Worm (Caenorhabditis elegans) whole organism, L1 larva: ENCODE measurements around the gene F57G12.1.

Experiments used
- C16A3.4 ChIP-seq: fragments of 150-350 bp; optimal IDR thresholded peaks from 2 replicates; lab custom pipeline; 2014; ENCODE audit warnings: missing biosample characterization, missing genetic modification characterization
- aha-1 ChIP-seq: fragments of 150-350 bp; optimal IDR thresholded peaks from 2 replicates; lab custom pipeline; 2014; ENCODE audit warnings: missing biosample characterization, missing genetic modification characterization
- alr-1 ChIP-seq: fragments of 200-800 bp; sonication (Bioruptor generic); optimal IDR thresholded peaks from 2 replicates; lab custom pipeline; 2018; ENCODE audit warnings: borderline replicate concordance, mild to moderate bottlenecking, missing genetic modification characterization, missing compliant biosample characterization
- aly-2 ChIP-seq: fragments of 150-350 bp; optimal IDR thresholded peaks from 2 replicates; lab custom pipeline; 2014; ENCODE audit warnings: missing biosample characterization, missing genetic modification characterization
- ama-1 ChIP-seq: fragments of 150-350 bp; optimal IDR thresholded peaks from 2 replicates; lab custom pipeline; 2014
- blmp-1 ChIP-seq: fragments of 150-350 bp; optimal IDR thresholded peaks from 2 replicates; lab custom pipeline; 2014; ENCODE audit warnings: missing biosample characterization, missing genetic modification characterization
- ceh-90 ChIP-seq: sonication (generic microtip); optimal IDR thresholded peaks from 2 replicates; lab custom pipeline; 2016; ENCODE audit warnings: missing genetic modification characterization, missing compliant biosample characterization
- dpl-1 ChIP-seq, 3 experiments: fragments of 150-350 bp in 2 of 3; sonication (generic microtip) in 1 of 3; optimal IDR thresholded peaks; 2 replicates each; lab custom pipeline; 2014 to 2017; ENCODE audit warnings: missing biosample characterization in 3 of 3, missing genetic modification characterization in 3 of 3, missing genetic modification reagents in 3 of 3
- dsc-1 ChIP-seq: sonication (generic microtip); optimal IDR thresholded peaks from 2 replicates; lab custom pipeline; 2016; ENCODE audit warnings: mild to moderate bottlenecking, missing genetic modification characterization, missing compliant biosample characterization
- efl-1 ChIP-seq, 4 experiments: fragments of 150-350 bp; optimal IDR thresholded peaks in 3 of 4; peaks in 1 of 4; 1 replicate in 1 of 4; 2 replicates in 3 of 4; lab custom pipeline; 2014; ENCODE audit warnings: missing biosample characterization in 2 of 4, missing genetic modification characterization in 2 of 4, missing genetic modification reagents in 2 of 4
- egl-13 ChIP-seq: sonication (generic microtip); optimal IDR thresholded peaks from 2 replicates; lab custom pipeline; 2016; ENCODE audit warnings: missing genotype, missing genetic modification reagents, missing genetic modification characterization, missing compliant biosample characterization
- elt-2 ChIP-seq: sonication (generic microtip); optimal IDR thresholded peaks from 2 replicates; lab custom pipeline; 2016; ENCODE audit warnings: missing genetic modification characterization, mild to moderate bottlenecking, inconsistent platforms, missing compliant biosample characterization, missing genetic modification reagents
- elt-3 ChIP-seq, 6 experiments: fragments of 150-350 bp in 1 of 6; sonication (generic microtip); optimal IDR thresholded peaks; 2 replicates each; lab custom pipeline; 2017 to 2018; ENCODE audit warnings: missing biosample characterization in 6 of 6, missing genetic modification characterization in 6 of 6, inconsistent platforms in 1 of 6
- fkh-10 ChIP-seq: sonication (generic microtip); optimal IDR thresholded peaks from 2 replicates; lab custom pipeline; 2017; ENCODE audit warnings: missing biosample characterization, missing genetic modification reagents, missing genetic modification characterization
- fkh-8 ChIP-seq: sonication (generic microtip); optimal IDR thresholded peaks from 2 replicates; lab custom pipeline; 2016; ENCODE audit warnings: mild to moderate bottlenecking, missing genetic modification characterization, missing compliant biosample characterization
- hlh-4 ChIP-seq: sonication (generic microtip); optimal IDR thresholded peaks from 2 replicates; lab custom pipeline; 2016; ENCODE audit warnings: mild to moderate bottlenecking, missing genetic modification characterization, missing compliant biosample characterization
- jun-1 ChIP-seq: fragments of 150-350 bp; optimal IDR thresholded peaks from 2 replicates; lab custom pipeline; 2014; ENCODE audit warnings: missing biosample characterization, missing genetic modification reagents, missing genetic modification characterization
- lin-14 ChIP-seq: fragments of 200-800 bp; sonication (Bioruptor generic); optimal IDR thresholded peaks from 2 replicates; lab custom pipeline; 2018; ENCODE audit warnings: mild to moderate bottlenecking, missing genetic modification characterization, moderate library complexity, missing compliant biosample characterization
- lin-35 ChIP-seq, 2 experiments: fragments of 150-350 bp; optimal IDR thresholded peaks; 2 replicates each; lab custom pipeline; 2014; ENCODE audit warnings: missing biosample characterization in 2 of 2, missing genetic modification characterization in 2 of 2, missing genetic modification reagents in 2 of 2
- mdl-1 ChIP-seq, 2 experiments: fragments of 150-350 bp; optimal IDR thresholded peaks; 2 replicates each; lab custom pipeline; 2014 to 2017; ENCODE audit warnings: missing biosample characterization in 2 of 2, missing genetic modification characterization in 2 of 2, inconsistent platforms in 1 of 2
- mep-1 ChIP-seq: fragments of 150-350 bp; optimal IDR thresholded peaks from 2 replicates; lab custom pipeline; 2014; ENCODE audit warnings: missing biosample characterization, missing genetic modification characterization
- nhr-11 ChIP-seq: fragments of 150-350 bp; optimal IDR thresholded peaks from 2 replicates; lab custom pipeline; 2014; ENCODE audit warnings: missing biosample characterization, missing genetic modification characterization
- nhr-237 ChIP-seq: fragments of 150-350 bp; optimal IDR thresholded peaks from 2 replicates; lab custom pipeline; 2014; ENCODE audit warnings: missing biosample characterization, missing genetic modification characterization
- nhr-47 ChIP-seq: sonication (generic microtip); optimal IDR thresholded peaks from 2 replicates; lab custom pipeline; 2016; ENCODE audit warnings: mild to moderate bottlenecking, missing genetic modification characterization, moderate library complexity, missing compliant biosample characterization
- nhr-71 ChIP-seq: sonication (generic microtip); optimal IDR thresholded peaks from 2 replicates; lab custom pipeline; 2016; ENCODE audit warnings: mild to moderate bottlenecking, missing genetic modification characterization, moderate library complexity, missing compliant biosample characterization
- nhr-84 ChIP-seq: sonication (generic microtip); optimal IDR thresholded peaks from 2 replicates; lab custom pipeline; 2017; ENCODE audit warnings: missing biosample characterization, missing genetic modification characterization
- nhr-90 ChIP-seq: sonication (generic microtip); optimal IDR thresholded peaks from 2 replicates; lab custom pipeline; 2016; ENCODE audit warnings: mild to moderate bottlenecking, missing genetic modification characterization, missing compliant biosample characterization; ENCODE audit not compliant: poor library complexity
- pax-3 ChIP-seq: fragments of 200-800 bp; sonication (Bioruptor generic); optimal IDR thresholded peaks from 2 replicates; lab custom pipeline; 2018; ENCODE audit warnings: mild to moderate bottlenecking, missing genetic modification characterization, moderate library complexity, missing compliant biosample characterization
- pqm-1 ChIP-seq: sonication (generic microtip); optimal IDR thresholded peaks from 3 replicates; lab custom pipeline; 2017; ENCODE audit warnings: missing biosample characterization, missing genetic modification characterization
- skn-1 ChIP-seq: fragments of 150-350 bp; optimal IDR thresholded peaks from 2 replicates; lab custom pipeline; 2014; ENCODE audit warnings: missing biosample characterization, missing genetic modification characterization
- tbx-2 ChIP-seq: sonication (generic microtip); optimal IDR thresholded peaks from 2 replicates; lab custom pipeline; 2016; ENCODE audit warnings: missing genetic modification characterization, missing compliant biosample characterization
- tlp-1 ChIP-seq: fragments of 150-350 bp; optimal IDR thresholded peaks from 2 replicates; lab custom pipeline; 2014; ENCODE audit warnings: missing biosample characterization, missing genetic modification characterization
- unc-86 ChIP-seq: sonication (generic microtip); optimal IDR thresholded peaks from 2 replicates; lab custom pipeline; 2016; ENCODE audit warnings: missing genetic modification characterization, missing compliant biosample characterization
- unc-98 ChIP-seq: fragments of 200-800 bp; sonication (Bioruptor generic); IDR thresholded peaks from 2 replicates; pipeline ENCODE4 v1.3.6; 2022; ENCODE audit warnings: missing genetic modification characterization, missing compliant biosample characterization
- vab-15 ChIP-seq: sonication (generic microtip); optimal IDR thresholded peaks from 2 replicates; lab custom pipeline; 2017; ENCODE audit warnings: missing genotype, mild to moderate bottlenecking, missing genetic modification characterization, missing compliant biosample characterization
- zag-1 ChIP-seq: fragments of 150-350 bp; optimal IDR thresholded peaks from 2 replicates; lab custom pipeline; 2014; ENCODE audit warnings: missing biosample characterization, missing genetic modification characterization
- zip-4 ChIP-seq: fragments of 200-800 bp; sonication (Bioruptor generic); optimal IDR thresholded peaks from 2 replicates; lab custom pipeline; 2018; ENCODE audit warnings: mild to moderate bottlenecking, missing genetic modification characterization, moderate library complexity, missing compliant biosample characterization
- ztf-4 ChIP-seq: fragments of 150-350 bp; optimal IDR thresholded peaks from 2 replicates; lab custom pipeline; 2014; ENCODE audit warnings: missing biosample characterization, missing genetic modification characterization

The F57G12.1 gene

DNA sequence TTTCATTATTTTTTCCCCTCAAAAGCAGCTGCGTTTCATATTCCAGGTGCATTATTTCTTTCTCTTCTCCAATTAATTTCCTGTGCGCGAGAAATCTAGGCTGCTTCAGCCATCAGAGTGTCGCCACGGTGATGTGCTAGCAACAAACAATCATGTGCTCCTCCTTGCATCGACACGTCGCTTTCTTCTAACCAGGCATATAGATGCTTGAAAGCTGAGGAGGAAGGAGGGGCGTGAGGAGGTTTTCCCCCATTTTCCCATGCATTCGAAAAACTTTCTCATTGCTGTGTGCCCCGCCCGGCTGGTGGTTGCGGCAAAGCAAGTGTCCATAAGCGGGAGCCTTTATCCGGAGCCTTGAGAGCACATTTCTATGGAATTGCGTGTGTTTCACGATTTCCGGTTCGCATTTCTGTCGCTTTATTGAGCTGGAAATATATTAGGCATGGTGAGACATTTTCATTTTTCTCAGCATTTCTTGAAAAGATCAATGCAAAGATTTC is 21.8 kb downstream of the F57G12.1 start, which contains the start of gene znf-474:
Gene znf-474 (plus strand): TSS at position 287 of the 500 bp plus-strand sequence.
- TF ChIP-seq C16A3.4 (tag; lab: Kevin White, UChicago) (no peak), pqm-1 (tag; lab: Kevin White, UChicago) (no peak), tbx-2 (tag; lab: Kevin White, UChicago) (no peak), mdl-1 (tag; optimal IDR thresholded peaks at IDR 0.05; lab: Kevin White, UChicago) (no peak), efl-1 (optimal IDR thresholded peaks at IDR 0.05; lab: Kevin White, UChicago) (no peak), efl-1 (GFP tag; optimal IDR thresholded peaks at IDR 0.05 in 1 of 2; lab: Kevin White, UChicago) (no peak), pax-3 (no peak), jun-1 (no peak), fkh-8 (tag; lab: Kevin White, UChicago) (peak; percentile 91), unc-86 (tag; lab: Kevin White, UChicago) (no peak), aly-2 (tag; lab: Kevin White, UChicago) (no peak), ceh-90 (no peak), egl-13 (no peak), aha-1 (tag; lab: Kevin White, UChicago) (no peak), unc-98 (GFP tag; lab: Robert Waterston, UW) (no peak), zag-1 (no peak), dpl-1 (GFP tag; optimal IDR thresholded peaks at IDR 0.05; lab: Kevin White, UChicago) (no peak), nhr-11 (tag; lab: Kevin White, UChicago) (no peak), ztf-4 (tag; lab: Kevin White, UChicago) (no peak), fkh-10 (no peak), lin-14 (peak; percentile 52), skn-1 (tag; lab: Kevin White, UChicago) (no peak), alr-1 (no peak), nhr-90 (tag; lab: Kevin White, UChicago) (no peak), zip-4 (GFP tag; lab: Kevin White, UChicago) (no peak), hlh-4 (tag; lab: Kevin White, UChicago) (no peak), nhr-71 (peak; percentile 29), dsc-1 (tag; lab: Kevin White, UChicago) (peak; percentile 8), tlp-1 (no peak), nhr-47 (peak; percentile 32), blmp-1 (tag; lab: Kevin White, UChicago) (no peak)

DNA sequence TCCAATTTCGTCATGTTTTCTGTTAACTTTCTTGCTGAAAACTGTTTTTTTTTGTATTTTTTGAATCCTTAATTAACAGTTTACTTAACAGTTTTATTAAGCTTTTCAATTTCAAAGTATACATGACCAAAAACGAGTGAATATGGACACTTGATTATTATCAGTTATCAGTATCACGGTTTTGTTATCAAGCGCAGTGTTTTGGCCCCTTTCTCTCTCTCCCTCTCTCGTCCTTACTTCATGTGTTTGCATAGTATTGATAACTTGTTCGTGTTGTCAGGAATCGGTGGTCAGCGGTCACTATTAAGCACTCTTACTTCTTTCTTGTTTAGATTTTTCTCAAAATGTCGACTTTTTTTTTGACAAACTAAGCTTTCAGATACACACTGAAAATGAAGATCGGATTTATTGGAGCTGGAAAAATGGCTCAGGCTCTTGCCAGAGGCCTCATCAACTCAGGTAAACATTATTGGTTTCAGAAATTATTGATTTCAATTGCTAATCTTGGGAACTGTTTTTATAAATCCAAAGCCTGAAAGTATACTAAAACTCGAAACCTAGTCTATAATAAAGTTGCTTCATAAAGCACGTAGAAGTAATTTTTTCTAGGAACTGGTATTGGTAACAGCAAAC is 24.9 kb downstream of the F57G12.1 start, which contains the start of gene pycr-1:
Gene pycr-1 (plus strand): TSS at position 380 of the 633 bp plus-strand sequence.
- TF ChIP-seq ceh-90, result no peak
- TF ChIP-seq efl-1 (optimal IDR thresholded peaks at IDR 0.05; lab: Kevin White, UChicago), result no peak
- peak in 1 of 2 experiments; percentile 73 for TF ChIP-seq efl-1 (GFP tag; optimal IDR thresholded peaks at IDR 0.05 in 1 of 2; lab: Kevin White, UChicago)
- no peak for TF ChIP-seq vab-15 (tag; lab: Kevin White, UChicago)
- peak in 1 of 6 experiments; percentile 43 for TF ChIP-seq elt-3 (tag; optimal IDR thresholded peaks at IDR 0.05; lab: Kevin White, UChicago)
- TF ChIP-seq mep-1, result no peak
- TF ChIP-seq nhr-237 (tag; lab: Kevin White, UChicago), result no peak
- TF ChIP-seq nhr-84 (tag; lab: Kevin White, UChicago), result no peak
- TF ChIP-seq C16A3.4 (tag; lab: Kevin White, UChicago), result no peak
- no peak for TF ChIP-seq mdl-1 (tag; optimal IDR thresholded peaks at IDR 0.05; lab: Kevin White, UChicago)
- peak in 1 of 2 experiments; percentile 6 for TF ChIP-seq lin-35 (GFP tag; optimal IDR thresholded peaks at IDR 0.05; lab: Kevin White, UChicago)
- peak; percentile 60 for TF ChIP-seq elt-2 (tag; lab: Kevin White, UChicago)
- no peak for TF ChIP-seq zag-1
- TF ChIP-seq ama-1, result no peak
- TF ChIP-seq lin-14, result no peak
- TF ChIP-seq fkh-8 (tag; lab: Kevin White, UChicago), result no peak
- TF ChIP-seq nhr-11 (tag; lab: Kevin White, UChicago), result no peak

DNA sequence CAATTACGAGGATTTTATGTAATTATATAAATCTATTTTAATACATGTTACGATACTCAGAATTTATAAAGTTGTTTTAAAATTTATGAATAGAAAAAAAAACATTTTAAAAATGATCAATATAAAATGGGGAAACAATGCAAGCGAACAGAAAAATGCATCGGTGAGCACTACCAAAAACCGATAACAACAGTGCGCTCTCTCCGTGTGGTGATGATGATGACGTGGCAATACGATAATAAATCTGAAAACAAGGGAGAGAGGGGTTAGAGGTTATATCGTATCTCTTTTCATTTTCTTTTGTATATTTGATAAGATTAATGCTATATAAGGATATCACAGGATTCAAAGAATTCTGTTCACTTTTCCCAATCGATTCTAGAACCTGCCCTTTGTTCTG is 25.6 kb downstream of the F57G12.1 start:
- TF ChIP-seq blmp-1 (tag; lab: Kevin White, UChicago) (peak; percentile 8), hlh-4 (tag; lab: Kevin White, UChicago) (no peak), dpl-1 (GFP tag; optimal IDR thresholded peaks at IDR 0.05; lab: Kevin White, UChicago) (no peak), pax-3 (no peak)
